Fruit fly (Drosophila melanogaster): Measurements from ENCODE around the gene Sec22.

Gene Sec22

dm6 chrX:801157-801872, 4.6 kb upstream of the Sec22 start, which contains the start of gene Rbf:
Gene Rbf (minus strand): TSS chrX:801479.
- peak; percentile 63 for TF ChIP-seq Crg-1 (GFP tag; optimal IDR thresholded peaks at IDR 0.05)
- TF ChIP-seq CG7101 (tag; optimal IDR thresholded peaks at IDR 0.05) = no peak
- TF ChIP-seq pad (GFP tag; optimal IDR thresholded peaks at IDR 0.05) = peak; percentile 48
- no peak for TF ChIP-seq cnc (optimal IDR thresholded peaks at IDR 0.05)
- TF ChIP-seq CG12768 (GFP tag; optimal IDR thresholded peaks at IDR 0.05) = no peak
- TF ChIP-seq bab1 (GFP tag; optimal IDR thresholded peaks at IDR 0.05) = no peak
- TF ChIP-seq CG5204 (GFP tag; optimal IDR thresholded peaks at IDR 0.05) = no peak
- TF ChIP-seq Clk (GFP tag; optimal IDR thresholded peaks at IDR 0.05) = no peak
- no peak for TF ChIP-seq tj (GFP tag; optimal IDR thresholded peaks at IDR 0.05)
- TF ChIP-seq cic (GFP tag; optimal IDR thresholded peaks at IDR 0.05) = no peak
- no peak for TF ChIP-seq CG14711 (tag; optimal IDR thresholded peaks at IDR 0.05)
- TF ChIP-seq Mnt (GFP tag; optimal IDR thresholded peaks at IDR 0.05) = peak; percentile 51
- peak; percentile 41 for TF ChIP-seq Hr96 (GFP tag; optimal IDR thresholded peaks at IDR 0.05)
- TF ChIP-seq toe (GFP tag; optimal IDR thresholded peaks at IDR 0.05) = peak; percentile 27
- TF ChIP-seq CG33017 (tag; optimal IDR thresholded peaks at IDR 0.05) = no peak
- peak; percentile 63 for TF ChIP-seq CG1620 (GFP tag; optimal IDR thresholded peaks at IDR 0.05)
- TF ChIP-seq CG11617 (GFP tag; optimal IDR thresholded peaks at IDR 0.05) = no peak
- TF ChIP-seq CG7045 (GFP tag; optimal IDR thresholded peaks at IDR 0.05) = no peak
- no peak for TF ChIP-seq kay (GFP tag; ENCODE audit: borderline replicate concordance)
- TF ChIP-seq ovo (GFP tag; optimal IDR thresholded peaks at IDR 0.05) = no peak

dm6 chrX:803370-803769, 2.5 kb upstream of the Sec22 start, which contains the start of gene CG13359:
Gene CG13359 (minus strand): TSS chrX:803470.
- TF ChIP-seq pad (GFP tag; optimal IDR thresholded peaks at IDR 0.05) (no peak), Hr96 (GFP tag; optimal IDR thresholded peaks at IDR 0.05) (no peak), CG1620 (GFP tag; optimal IDR thresholded peaks at IDR 0.05) (no peak), CG7101 (tag; optimal IDR thresholded peaks at IDR 0.05) (no peak), cnc (optimal IDR thresholded peaks at IDR 0.05) (no peak), Mnt (GFP tag; optimal IDR thresholded peaks at IDR 0.05) (no peak), CG33017 (tag; optimal IDR thresholded peaks at IDR 0.05) (no peak), Crg-1 (GFP tag; optimal IDR thresholded peaks at IDR 0.05) (no peak), CG7045 (GFP tag; optimal IDR thresholded peaks at IDR 0.05) (no peak), CG5204 (GFP tag; optimal IDR thresholded peaks at IDR 0.05) (no peak)

- no peak for TF ChIP-seq CG12768 (GFP tag; optimal IDR thresholded peaks at IDR 0.05)
- no peak for TF ChIP-seq bab1 (GFP tag; optimal IDR thresholded peaks at IDR 0.05)
- TF ChIP-seq Hr96 (GFP tag; optimal IDR thresholded peaks at IDR 0.05) = no peak
- no peak for TF ChIP-seq CG5204 (GFP tag; optimal IDR thresholded peaks at IDR 0.05)
- TF ChIP-seq Crg-1 (GFP tag; optimal IDR thresholded peaks at IDR 0.05) = no peak
Observed at dm6 chrX:804821-805220, 1.1 kb upstream of the Sec22 start, which contains the start of gene CG13358. Gene CG13358 (minus strand): TSS chrX:804921.

- TF ChIP-seq cic (GFP tag; optimal IDR thresholded peaks at IDR 0.05) (no peak), CG12768 (GFP tag; optimal IDR thresholded peaks at IDR 0.05) (no peak), CG1620 (GFP tag; optimal IDR thresholded peaks at IDR 0.05) (no peak)
Observed at dm6 chrX:824961-825360, 19.1 kb downstream of the Sec22 start.

- TF ChIP-seq bab1 (GFP tag; optimal IDR thresholded peaks at IDR 0.05) (no peak), CG14711 (tag; optimal IDR thresholded peaks at IDR 0.05) (no peak)
Observed at dm6 chrX:835965-836690, 30.3 kb downstream of the Sec22 start.

dm6 chrX:838012-838411, 32.1 kb downstream of the Sec22 start:
- no peak for TF ChIP-seq kay (GFP tag; ENCODE audit: borderline replicate concordance)
- TF ChIP-seq bab1 (GFP tag; optimal IDR thresholded peaks at IDR 0.05) = no peak
- TF ChIP-seq Clk (GFP tag; optimal IDR thresholded peaks at IDR 0.05) = no peak
- no peak for TF ChIP-seq CG5204 (GFP tag; optimal IDR thresholded peaks at IDR 0.05)

- TF ChIP-seq kay (GFP tag; ENCODE audit: borderline replicate concordance) (no peak), Mnt (GFP tag; optimal IDR thresholded peaks at IDR 0.05) (peak; percentile 83), cic (GFP tag; optimal IDR thresholded peaks at IDR 0.05) (no peak), CG14711 (tag; optimal IDR thresholded peaks at IDR 0.05) (no peak), cnc (optimal IDR thresholded peaks at IDR 0.05) (no peak)
Observed at dm6 chrX:841038-841437, 35.2 kb downstream of the Sec22 start.

Data from whole organism, adult.